Fruit fly (Drosophila melanogaster) whole organism, embryonic: ENCODE results near the gene CG7556.

Source experiments
- ATbp ChIP-seq: fragments of 200-800 bp; sonication (Bioruptor generic); optimal IDR thresholded peaks from 2 replicates; lab custom pipeline; 2017; ENCODE audit warnings: missing biosample characterization, mild to moderate bottlenecking, missing genetic modification characterization, missing genetic modification reagents
- CG10274 ChIP-seq: fragments of 200-800 bp; sonication (Bioruptor generic); optimal IDR thresholded peaks from 3 replicates; lab custom pipeline; 2017; ENCODE audit warnings: missing biosample characterization, mild to moderate bottlenecking, missing genetic modification characterization
- CG10979 ChIP-seq: fragments of 200-800 bp; sonication (Bioruptor generic); optimal IDR thresholded peaks from 2 replicates; lab custom pipeline; 2018; ENCODE audit warnings: missing biosample characterization, mild to moderate bottlenecking, missing genetic modification characterization, moderate library complexity
- CG11398 ChIP-seq: fragments of 200-800 bp; sonication (Bioruptor generic); optimal IDR thresholded peaks from 2 replicates; lab custom pipeline; 2016; ENCODE audit warnings: missing biosample characterization, missing genetic modification characterization
- CG12104 ChIP-seq: fragments of 200-800 bp; sonication (Bioruptor generic); optimal IDR thresholded peaks from 3 replicates; lab custom pipeline; 2016; ENCODE audit warnings: missing biosample characterization, missing genetic modification characterization
- CG15696 ChIP-seq: fragments of 200-800 bp; sonication (Bioruptor generic); optimal IDR thresholded peaks from 2 replicates; lab custom pipeline; 2019; ENCODE audit warnings: missing biosample characterization, mild to moderate bottlenecking, missing genetic modification characterization, moderate library complexity
- CG18619 ChIP-seq: fragments of 200-800 bp; sonication (Bioruptor generic); optimal IDR thresholded peaks from 3 replicates; lab custom pipeline; 2017; ENCODE audit warnings: missing biosample characterization, mild to moderate bottlenecking, missing genetic modification characterization
- CG4424 ChIP-seq: fragments of 200-800 bp; sonication (Bioruptor generic); optimal IDR thresholded peaks from 3 replicates; lab custom pipeline; 2016; ENCODE audit warnings: missing biosample characterization, missing genetic modification characterization
- CG6254 ChIP-seq: fragments of 200-800 bp; sonication (Bioruptor generic); optimal IDR thresholded peaks from 3 replicates; lab custom pipeline; 2017; ENCODE audit warnings: mild to moderate bottlenecking, missing biosample characterization, missing genetic modification reagents, missing genetic modification characterization
- CG6791 ChIP-seq: fragments of 200-800 bp; sonication (Bioruptor generic); IDR thresholded peaks from 3 replicates; pipeline ENCODE4 v1.3.6; 2022; ENCODE audit warnings: missing biosample characterization, missing genetic modification characterization; ENCODE audit not compliant: partially characterized antibody
- CG8388 ChIP-seq: fragments of 200-800 bp; sonication (Bioruptor generic); optimal IDR thresholded peaks from 2 replicates; lab custom pipeline; 2019; ENCODE audit warnings: missing biosample characterization, mild to moderate bottlenecking, missing genetic modification characterization, moderate library complexity
- CTCF ChIP-seq: fragments of 200-800 bp; sonication (Bioruptor generic); optimal IDR thresholded peaks from 2 replicates; lab custom pipeline; 2017; ENCODE audit warnings: missing biosample characterization, mild to moderate bottlenecking, missing genetic modification characterization, moderate library complexity
- Drgx ChIP-seq: fragments of 200-800 bp; sonication (Bioruptor generic); IDR thresholded peaks from 2 replicates; pipeline ENCODE4 v1.3.6; 2022; ENCODE audit warnings: missing biosample characterization, missing genetic modification characterization
- Ets65A ChIP-seq: fragments of 200-800 bp; sonication (Bioruptor generic); peaks from one replicate; lab custom pipeline; 2016; ENCODE audit warnings: missing biosample characterization, missing genetic modification characterization
- GATAe ChIP-seq: fragments of 200-800 bp; sonication (Bioruptor generic); conservative IDR thresholded peaks from 2 replicates; pipeline ENCODE4 v1.3.6; 2022; ENCODE audit warnings: missing biosample characterization, missing genetic modification characterization
- Lhr ChIP-seq: fragments of 200-800 bp; sonication (Bioruptor generic); optimal IDR thresholded peaks from 3 replicates; lab custom pipeline; 2017; ENCODE audit warnings: mild to moderate bottlenecking, missing biosample characterization, missing genetic modification reagents, missing genetic modification characterization
- Six4 ChIP-seq: fragments of 200-800 bp; sonication (Bioruptor generic); optimal IDR thresholded peaks from 2 replicates; lab custom pipeline; 2016; ENCODE audit warnings: missing biosample characterization, missing genetic modification characterization
- Ssrp ChIP-seq: fragments of 200-800 bp; sonication (Bioruptor generic); optimal IDR thresholded peaks from 2 replicates; lab custom pipeline; 2018; ENCODE audit warnings: missing biosample characterization, mild to moderate bottlenecking, missing genetic modification characterization, moderate library complexity
- Vsx1 ChIP-seq: fragments of 200-800 bp; sonication (Bioruptor generic); optimal IDR thresholded peaks from 2 replicates; lab custom pipeline; 2017; ENCODE audit warnings: missing biosample characterization, mild to moderate bottlenecking, missing genetic modification characterization, missing genetic modification reagents
- bsh ChIP-seq, 2 experiments: fragments of 200-800 bp; sonication (Bioruptor generic); optimal IDR thresholded peaks; 2 replicates each; lab custom pipeline; 2017 to 2018; ENCODE audit warnings: mild to moderate bottlenecking in 2 of 2, missing biosample characterization in 2 of 2, missing genetic modification characterization in 2 of 2, moderate library complexity in 1 of 2
- btn ChIP-seq: fragments of 200-800 bp; sonication (Bioruptor generic); optimal IDR thresholded peaks from 2 replicates; lab custom pipeline; 2016; ENCODE audit warnings: missing biosample characterization, missing genetic modification characterization
- crp ChIP-seq, 2 experiments: fragments of 200-800 bp; sonication (Bioruptor generic); optimal IDR thresholded peaks; 2 replicates in 1 of 2; 3 replicates in 1 of 2; lab custom pipeline; 2017; ENCODE audit warnings: missing biosample characterization in 2 of 2, missing genetic modification characterization in 2 of 2, mild to moderate bottlenecking in 1 of 2, moderate library complexity in 1 of 2
- dmrt11E ChIP-seq: fragments of 200-800 bp; sonication (Bioruptor generic); optimal IDR thresholded peaks from 3 replicates; lab custom pipeline; 2018; ENCODE audit warnings: missing biosample characterization, mild to moderate bottlenecking, missing genetic modification characterization, moderate library complexity
- dpn ChIP-seq, 2 experiments: fragments of 200-800 bp; sonication (Bioruptor generic); optimal IDR thresholded peaks; 3 replicates each; lab custom pipeline; 2016; ENCODE audit warnings: missing biosample characterization in 2 of 2, missing genetic modification characterization in 2 of 2
- fd96Cb ChIP-seq: fragments of 200-800 bp; sonication (Bioruptor generic); optimal IDR thresholded peaks from 2 replicates; lab custom pipeline; 2018; ENCODE audit warnings: missing biosample characterization, mild to moderate bottlenecking, missing genetic modification characterization, moderate library complexity
- gem ChIP-seq: fragments of 200-800 bp; sonication (Bioruptor generic); optimal IDR thresholded peaks from 2 replicates; lab custom pipeline; 2019; ENCODE audit warnings: missing biosample characterization, mild to moderate bottlenecking, missing genetic modification characterization, moderate library complexity
- knrl ChIP-seq: fragments of 200-800 bp; sonication (Bioruptor generic); IDR thresholded peaks from 3 replicates; pipeline ENCODE4 v1.3.6; 2022; ENCODE audit warnings: missing biosample characterization, missing genetic modification characterization; ENCODE audit not compliant: partially characterized antibody
- pan ChIP-seq, 4 experiments: fragments of >200 bp in 3 of 4; fragments of 200-800 bp in 1 of 4; sonication (Bioruptor generic) in 1 of 4; optimal IDR thresholded peaks in 3 of 4; IDR thresholded peaks in 1 of 4; 2 replicates each; pipeline versions ENCODE4 v1.3.6 to Lab custom; 2017 to 2022; ENCODE audit warnings: missing biosample characterization in 2 of 4, missing genetic modification characterization in 2 of 4, mixed read lengths in 1 of 4
- sc ChIP-seq, 3 experiments: fragments of >200 bp in 2 of 3; fragments of 200-800 bp in 1 of 3; sonication (Bioruptor generic) in 1 of 3; optimal IDR thresholded peaks; 2 replicates in 2 of 3; 3 replicates in 1 of 3; lab custom pipeline; 2017; ENCODE audit warnings: mild to moderate bottlenecking in 1 of 3, missing biosample characterization in 1 of 3, missing genetic modification characterization in 1 of 3, missing genetic modification reagents in 1 of 3
- so ChIP-seq: fragments of 200-800 bp; sonication (Bioruptor generic); IDR thresholded peaks from 3 replicates; pipeline ENCODE4 v1.3.6; 2022; ENCODE audit warnings: missing biosample characterization, missing genetic modification characterization
- stc ChIP-seq: fragments of 200-800 bp; sonication (Bioruptor generic); IDR thresholded peaks from 2 replicates; pipeline ENCODE4 v1.3.6; 2022; ENCODE audit warnings: missing biosample characterization, missing genetic modification characterization
- twi ChIP-seq: fragments of 200-800 bp; optimal IDR thresholded peaks from 2 replicates; lab custom pipeline; 2019; ENCODE audit warnings: missing biosample characterization, mild to moderate bottlenecking, missing genetic modification characterization, moderate library complexity
- unc-4 ChIP-seq: fragments of 200-800 bp; sonication (Bioruptor generic); IDR thresholded peaks from 2 replicates; pipeline ENCODE4 v1.3.6; 2022; ENCODE audit warnings: missing biosample characterization, missing genetic modification characterization; ENCODE audit not compliant: partially characterized antibody
- wor ChIP-seq: fragments of 200-800 bp; sonication (Bioruptor generic); IDR thresholded peaks from 2 replicates; pipeline ENCODE4 v1.3.6; 2022; ENCODE audit warnings: missing biosample characterization, missing genetic modification characterization
- zfh2 ChIP-seq: fragments of 200-800 bp; sonication (Bioruptor generic); optimal IDR thresholded peaks from 2 replicates; lab custom pipeline; 2016; ENCODE audit warnings: missing biosample characterization, missing genetic modification characterization

The CG7556 gene

dm6 chrX:19152570-19153287 lies 26.9 kb downstream of the CG7556 start (continued):
- TF ChIP-seq CG4424 (peak; percentile 76), pan (optimal IDR thresholded peaks at IDR 0.05; lab: Kevin White, UChicago) (no peak), pan (GFP tag; optimal IDR thresholded peaks at IDR 0.05 in 1 of 2, IDR thresholded peaks at IDR 0.05 in 1 of 2) (peak in 1 of 2 experiments; percentile 23), ATbp (peak; percentile 51), CG6254 (GFP tag; lab: Kevin White, UChicago) (peak; percentile 22), bsh (GFP tag; optimal IDR thresholded peaks at IDR 0.05; lab: Kevin White, UChicago) (peak in 1 of 2 experiments; percentile 69), gem (peak; percentile 85), Ets65A (GFP tag; lab: Kevin White, UChicago) (no peak), dmrt11E (tag; lab: Kevin White, UChicago) (peak; percentile 73), Six4 (GFP tag; lab: Kevin White, UChicago) (peak; percentile 20), btn (GFP tag; lab: Kevin White, UChicago) (no peak), stc (GFP tag; lab: Robert Waterston, UW) (peak; percentile 45), Lhr (GFP tag; lab: Kevin White, UChicago) (no peak), knrl (GFP tag; lab: Robert Waterston, UW) (no peak), CG15696 (peak; percentile 41), CTCF (no peak), fd96Cb (peak; percentile 70), zfh2 (GFP tag; lab: Kevin White, UChicago) (no peak), CG10979 (tag; lab: Kevin White, UChicago) (peak; percentile 75), dpn (GFP tag; optimal IDR thresholded peaks at IDR 0.05; lab: Kevin White, UChicago) (peak in 1 of 2 experiments; percentile 54), Drgx (GFP tag; lab: Robert Waterston, UW) (peak; percentile 35; the same call in 1 of the 2 replicates), CG10274 (GFP tag; lab: Kevin White, UChicago) (peak; percentile 3), CG18619 (peak; percentile 25), wor (peak; percentile 27; the same call in 1 of the 2 replicates), Vsx1 (GFP tag; lab: Kevin White, UChicago) (peak; percentile 25), CG8388 (GFP tag; lab: Kevin White, UChicago) (peak; percentile 64), CG12104 (GFP tag; lab: Kevin White, UChicago) (peak; percentile 61), unc-4 (GFP tag; lab: Robert Waterston, UW) (no peak), Ssrp (tag; lab: Kevin White, UChicago) (peak; percentile 66), so (GFP tag; lab: Robert Waterston, UW) (0 out of 3 replicates have a peak, but pooled peaks have one; percentile 8), sc (optimal IDR thresholded peaks at IDR 0.05; lab: Kevin White, UChicago) (no peak), sc (GFP tag; optimal IDR thresholded peaks at IDR 0.05; lab: Kevin White, UChicago) (peak; percentile 41), twi (tag; lab: Kevin White, UChicago) (peak; percentile 5)
- TF ChIP-seq, all 482 proteins: peak for 182

dm6 chrX:19149511-19149876 lies 30.1 kb downstream of the CG7556 start:
- TF ChIP-seq Six4 (GFP tag; lab: Kevin White, UChicago) (no peak), GATAe (GFP tag; lab: Robert Waterston, UW) (no peak), Drgx (GFP tag; lab: Robert Waterston, UW) (0 out of 2 replicates have a peak, but pooled peaks have one; percentile 21), crp (GFP tag; optimal IDR thresholded peaks at IDR 0.05; lab: Kevin White, UChicago) (no peak), CG11398 (GFP tag; lab: Kevin White, UChicago) (no peak), CG6791 (GFP tag; lab: Robert Waterston, UW) (0 out of 3 replicates have a peak, but pooled peaks have one; percentile 24)
